Fruit fly (Drosophila melanogaster): ENCODE results near the gene p130CAS.

p130CAS gene

dm6 chr3L:223019-223902, 70.6 kb downstream of the p130CAS start, which contains the start of the genes pyx and CG33229 (continued):
- TF ChIP-seq CG11247 (GFP tag; IDR thresholded peaks at IDR 0.05) (peak; percentile 68), Fer3 (tag; optimal IDR thresholded peaks at IDR 0.05) (peak; percentile 86), tgo (GFP tag; IDR thresholded peaks at IDR 0.05) (peak; percentile 86), CG6765 (GFP tag; optimal IDR thresholded peaks at IDR 0.05) (peak; percentile 79), Bteb2 (GFP tag; optimal IDR thresholded peaks at IDR 0.05) (peak; percentile 80), hth (optimal IDR thresholded peaks at IDR 0.05) (no peak), nom (GFP tag; optimal IDR thresholded peaks at IDR 0.05) (peak; percentile 7), CG8924 (tag; optimal IDR thresholded peaks at IDR 0.05) (peak; percentile 85), gro (GFP tag; optimal IDR thresholded peaks at IDR 0.05) (peak; percentile 75), zfh1 (GFP tag; IDR thresholded peaks at IDR 0.05) (peak; percentile 67), lola (GFP tag; optimal IDR thresholded peaks at IDR 0.05) (peak in 1 of 3 experiments; percentile 80), CG7357 (GFP tag; IDR thresholded peaks at IDR 0.05) (peak; percentile 77), CG16815 (GFP tag; optimal IDR thresholded peaks at IDR 0.05) (peak; percentile 86), nmo (GFP tag; optimal IDR thresholded peaks at IDR 0.05) (peak; percentile 91), ap (GFP tag; IDR thresholded peaks at IDR 0.05) (peak; percentile 36; the same call in 1 of the 2 replicates), Abd-B (GFP tag; optimal IDR thresholded peaks at IDR 0.05) (peak; percentile 91), CG2116 (GFP tag; optimal IDR thresholded peaks at IDR 0.05) (peak; percentile 61), shn (GFP tag; optimal IDR thresholded peaks at IDR 0.05) (peak; percentile 78), insv (GFP tag; optimal IDR thresholded peaks at IDR 0.05) (peak in 1 of 2 experiments; percentile 57), CG18262 (tag; optimal IDR thresholded peaks at IDR 0.05) (peak; percentile 84), so (GFP tag; IDR thresholded peaks at IDR 0.05) (peak; percentile 60; the same call in 1 of the 3 replicates), ttk (GFP tag; IDR thresholded peaks at IDR 0.05) (peak; percentile 66), wek (GFP tag; optimal IDR thresholded peaks at IDR 0.05) (peak; percentile 98), eve (GFP tag; optimal IDR thresholded peaks at IDR 0.05) (no peak), CG18011 (GFP tag; optimal IDR thresholded peaks at IDR 0.05) (peak; percentile 57), Hey (tag; optimal IDR thresholded peaks at IDR 0.05) (peak; percentile 44), oc (tag; optimal IDR thresholded peaks at IDR 0.05) (peak; percentile 72), Dek (tag; optimal IDR thresholded peaks at IDR 0.05) (peak; percentile 92), CG15269 (tag; optimal IDR thresholded peaks at IDR 0.05) (peak; percentile 88), sima (GFP tag; optimal IDR thresholded peaks at IDR 0.05) (peak; percentile 41), chn (GFP tag; optimal IDR thresholded peaks at IDR 0.05) (peak; percentile 84), Atf6 (GFP tag; IDR thresholded peaks at IDR 0.05) (peak; percentile 75), ac (GFP tag; optimal IDR thresholded peaks at IDR 0.05) (no peak), CG4404 (GFP tag; IDR thresholded peaks at IDR 0.05) (peak; percentile 80), CG7271 (tag; optimal IDR thresholded peaks at IDR 0.05) (no peak), Aef1 (GFP tag; IDR thresholded peaks at IDR 0.05) (peak; percentile 75; the same call in 2 of the 3 replicates), Gug (GFP tag; IDR thresholded peaks at IDR 0.05) (peak; percentile 83), MBD-R2 (GFP tag; IDR thresholded peaks at IDR 0.05) (peak; percentile 51; the same call in 1 of the 2 replicates), Sry-β (GFP tag; optimal IDR thresholded peaks at IDR 0.05) (no peak), Xbp1 (GFP tag; optimal IDR thresholded peaks at IDR 0.05) (peak; percentile 91), CG10654 (GFP tag; optimal IDR thresholded peaks at IDR 0.05) (peak; percentile 83), sens-2 (GFP tag; IDR thresholded peaks at IDR 0.05) (peak; percentile 60), dan (GFP tag; IDR thresholded peaks at IDR 0.05) (0 out of 2 replicates have a peak, but pooled peaks have one; percentile 14), ATbp (GFP tag; optimal IDR thresholded peaks at IDR 0.05) (peak; percentile 57), CG4360 (GFP tag; IDR thresholded peaks at IDR 0.05) (no peak), Mad (GFP tag; optimal IDR thresholded peaks at IDR 0.05) (peak; percentile 89), Fer1 (GFP tag; optimal IDR thresholded peaks at IDR 0.05) (peak; percentile 55), CG2120 (GFP tag; optimal IDR thresholded peaks at IDR 0.05) (peak; percentile 96), CG7987 (GFP tag; optimal IDR thresholded peaks at IDR 0.05) (peak; percentile 18)

Measured in whole organism, embryonic.